Fruit fly (Drosophila melanogaster) whole organism, wandering third instar larva: ENCODE results near the gene CG34269.

Source experiments
- Abd-B ChIP-seq: fragments of >200 bp; optimal IDR thresholded peaks from 2 replicates; lab custom pipeline; 2017; ENCODE audit warnings: missing biosample characterization, missing genetic modification characterization
- CG32264 ChIP-seq: fragments of 200-800 bp; sonication (Bioruptor generic); optimal IDR thresholded peaks from 2 replicates; lab custom pipeline; 2016; ENCODE audit warnings: missing biosample characterization, missing genetic modification characterization
- CG9705 ChIP-seq: fragments of 200-800 bp; sonication (Bioruptor generic); optimal IDR thresholded peaks from 2 replicates; lab custom pipeline; 2018; ENCODE audit warnings: missing biosample characterization, mild to moderate bottlenecking, missing genetic modification characterization
- CrebA ChIP-seq: fragments of 200-800 bp; sonication (Bioruptor generic); optimal IDR thresholded peaks from 2 replicates; lab custom pipeline; 2016; ENCODE audit warnings: missing biosample characterization, mild to moderate bottlenecking, missing genetic modification characterization, borderline replicate concordance
- Dfd ChIP-seq: fragments of >200 bp; optimal IDR thresholded peaks from 2 replicates; lab custom pipeline; 2017; ENCODE audit warnings: missing biosample characterization, missing genetic modification characterization
- Dif ChIP-seq: fragments of 200-275, 200-300 bp; sonication (Bioruptor generic); optimal IDR thresholded peaks from 2 replicates; lab custom pipeline; 2018; ENCODE audit warnings: missing biosample characterization, missing genetic modification characterization; ENCODE audit not compliant: partially characterized antibody
- HLH106 ChIP-seq: fragments of 200-800 bp; optimal IDR thresholded peaks from 3 replicates; lab custom pipeline; 2019; ENCODE audit warnings: missing biosample characterization, mild to moderate bottlenecking, missing genetic modification characterization, moderate library complexity
- Hnf4 ChIP-seq: fragments of 200-800 bp; sonication (Bioruptor generic); optimal IDR thresholded peaks from 2 replicates; lab custom pipeline; 2016; ENCODE audit warnings: missing biosample characterization, mild to moderate bottlenecking, missing genetic modification characterization
- Hr83 ChIP-seq: fragments of 200-300 bp; sonication (Bioruptor generic); optimal IDR thresholded peaks from 2 replicates; lab custom pipeline; 2016; ENCODE audit warnings: missing biosample characterization, mild to moderate bottlenecking, missing genetic modification characterization, moderate library complexity; ENCODE audit not compliant: poor library complexity, severe bottlenecking
- Jra ChIP-seq: sonication (Bioruptor generic); optimal IDR thresholded peaks from 2 replicates; lab custom pipeline; 2016; ENCODE audit warnings: missing biosample characterization, missing genetic modification characterization
- Mio ChIP-seq: sonication (Bioruptor generic); optimal IDR thresholded peaks from 2 replicates; lab custom pipeline; 2016; ENCODE audit warnings: missing biosample characterization, missing genetic modification characterization
- OdsH ChIP-seq: fragments of 200-800 bp; sonication (Bioruptor generic); optimal IDR thresholded peaks from 2 replicates; lab custom pipeline; 2016; ENCODE audit warnings: missing biosample characterization, mild to moderate bottlenecking, missing genetic modification characterization
- Rel ChIP-seq, 2 experiments: fragments of 200-800 bp; sonication (Bioruptor generic) in 1 of 2; optimal IDR thresholded peaks; 2 replicates in 1 of 2; 3 replicates in 1 of 2; lab custom pipeline; 2016 to 2019; ENCODE audit warnings: mild to moderate bottlenecking in 2 of 2, missing biosample characterization in 2 of 2, missing genetic modification characterization in 2 of 2, moderate library complexity in 1 of 2
- Sp1 ChIP-seq: fragments of 200-800 bp; sonication (Bioruptor generic); optimal IDR thresholded peaks from 3 replicates; lab custom pipeline; 2019; ENCODE audit warnings: missing biosample characterization, mild to moderate bottlenecking, missing genetic modification characterization, moderate library complexity
- Vsx2 ChIP-seq: fragments of 200-300, 225-300 bp; sonication (Bioruptor generic); optimal IDR thresholded peaks from 2 replicates; lab custom pipeline; 2018; ENCODE audit warnings: missing biosample characterization, missing genetic modification characterization; ENCODE audit not compliant: partially characterized antibody
- br ChIP-seq: fragments of 200-800 bp; sonication (Bioruptor generic); optimal IDR thresholded peaks from 2 replicates; lab custom pipeline; 2016; ENCODE audit warnings: missing biosample characterization, missing genetic modification characterization
- brk ChIP-seq: fragments of 200-800 bp; sonication (Bioruptor generic); optimal IDR thresholded peaks from 2 replicates; lab custom pipeline; 2016; ENCODE audit warnings: missing biosample characterization, mild to moderate bottlenecking, missing genetic modification characterization
- dmrt93B ChIP-seq: fragments of 200-800 bp; sonication (Bioruptor generic); optimal IDR thresholded peaks from 2 replicates; lab custom pipeline; 2018; ENCODE audit warnings: missing biosample characterization, mild to moderate bottlenecking, missing genetic modification characterization
- dsf ChIP-seq: sonication (Bioruptor generic); optimal IDR thresholded peaks from 2 replicates; lab custom pipeline; 2016; ENCODE audit warnings: missing biosample characterization, missing genetic modification characterization, borderline replicate concordance
- ey ChIP-seq: fragments of 200-800 bp; sonication (Bioruptor generic); optimal IDR thresholded peaks from 2 replicates; lab custom pipeline; 2016; ENCODE audit warnings: missing biosample characterization, missing genetic modification characterization
- foxo ChIP-seq, 2 experiments: fragments of 200-800 bp; sonication (Bioruptor generic); optimal IDR thresholded peaks; 2 replicates in 1 of 2; 3 replicates in 1 of 2; lab custom pipeline; 2016 to 2017; ENCODE audit warnings: missing biosample characterization in 2 of 2, missing genetic modification characterization in 2 of 2
- fru ChIP-seq: fragments of 200-800 bp; sonication (Bioruptor generic); optimal IDR thresholded peaks from 3 replicates; lab custom pipeline; 2016; ENCODE audit warnings: missing biosample characterization, mild to moderate bottlenecking, missing genetic modification characterization
- h ChIP-seq: fragments of 200-800 bp; sonication (Bioruptor generic); optimal IDR thresholded peaks from 3 replicates; lab custom pipeline; 2016; ENCODE audit warnings: missing biosample characterization, mild to moderate bottlenecking, missing genetic modification characterization
- jim ChIP-seq: fragments of 175-275, 200-325 bp; sonication (Bioruptor generic); optimal IDR thresholded peaks from 2 replicates; lab custom pipeline; 2016; ENCODE audit warnings: missing biosample characterization, mild to moderate bottlenecking, missing genetic modification characterization
- psq ChIP-seq: fragments of 200-800 bp; sonication (Bioruptor generic); optimal IDR thresholded peaks from 3 replicates; lab custom pipeline; 2017; ENCODE audit warnings: missing biosample characterization, mild to moderate bottlenecking, missing genetic modification characterization, moderate library complexity
- rgr ChIP-seq: fragments of 200-800 bp; sonication (Bioruptor generic); optimal IDR thresholded peaks from 3 replicates; lab custom pipeline; 2016; ENCODE audit warnings: missing biosample characterization, mild to moderate bottlenecking, missing genetic modification characterization
- sage ChIP-seq: fragments of 200-800 bp; sonication (Bioruptor generic); optimal IDR thresholded peaks from 2 replicates; lab custom pipeline; 2016; ENCODE audit warnings: missing biosample characterization, mild to moderate bottlenecking, missing genetic modification characterization
- sv ChIP-seq: fragments of 200-800 bp; sonication (Bioruptor generic); optimal IDR thresholded peaks from 3 replicates; lab custom pipeline; 2016; ENCODE audit warnings: missing biosample characterization, missing genetic modification characterization
- tai ChIP-seq: sonication (Bioruptor generic); optimal IDR thresholded peaks from 2 replicates; lab custom pipeline; 2016; ENCODE audit warnings: missing biosample characterization, missing genetic modification characterization
- usp ChIP-seq: fragments of >200 bp; optimal IDR thresholded peaks from 2 replicates; lab custom pipeline; 2017; ENCODE audit warnings: missing biosample characterization, missing genetic modification characterization
- woc ChIP-seq: sonication (Bioruptor generic); optimal IDR thresholded peaks from 2 replicates; lab custom pipeline; 2016; ENCODE audit warnings: missing biosample characterization, mild to moderate bottlenecking, missing genetic modification characterization

Gene CG34269

dm6 chr3L:505782-506408 lies 22.2 kb upstream of the CG34269 start (continued):
- peak; percentile 59 for TF ChIP-seq Hnf4 (GFP tag; lab: Kevin White, UChicago)
- no peak for TF ChIP-seq Vsx2
- peak; percentile 1 for TF ChIP-seq sv
- peak; percentile 64 for TF ChIP-seq psq (GFP tag; lab: Kevin White, UChicago)
- TF ChIP-seq Dfd (GFP tag; lab: Kevin White, UChicago): no peak

- peak; percentile 9 for TF ChIP-seq h (GFP tag; lab: Kevin White, UChicago)
- no peak for TF ChIP-seq foxo (GFP tag; optimal IDR thresholded peaks at IDR 0.05; lab: Kevin White, UChicago)
These were observed 20.4 kb upstream of the CG34269 start for dm6 chr3L:507576-508322.

dm6 chr3L:510823-511227 lies 17.3 kb upstream of the CG34269 start:
- no peak for TF ChIP-seq CG9705 (GFP tag; lab: Kevin White, UChicago)
- TF ChIP-seq Hnf4 (GFP tag; lab: Kevin White, UChicago): no peak
- TF ChIP-seq psq (GFP tag; lab: Kevin White, UChicago): peak; percentile 97
- TF ChIP-seq br (GFP tag; lab: Kevin White, UChicago): peak; percentile 22
- no peak for TF ChIP-seq CG32264
- peak; percentile 25 for TF ChIP-seq Vsx2
- TF ChIP-seq fru (GFP tag; lab: Kevin White, UChicago): peak; percentile 29
- no peak for TF ChIP-seq Mio
- no peak for TF ChIP-seq sage (GFP tag; lab: Kevin White, UChicago)
- no peak for TF ChIP-seq Jra
- no peak for TF ChIP-seq dmrt93B
- TF ChIP-seq CrebA: no peak
- no peak for TF ChIP-seq sv

- peak; percentile 77 for TF ChIP-seq HLH106 (tag; lab: Kevin White, UChicago)
- peak; percentile 38 for TF ChIP-seq sage (GFP tag; lab: Kevin White, UChicago)
- TF ChIP-seq Sp1 (GFP tag; lab: Kevin White, UChicago): peak; percentile 71
- peak; percentile 68 for TF ChIP-seq fru (GFP tag; lab: Kevin White, UChicago)
- no peak for TF ChIP-seq jim
- TF ChIP-seq woc (GFP tag; lab: Kevin White, UChicago): peak; percentile 9
- peak; percentile 64 for TF ChIP-seq tai
- TF ChIP-seq dmrt93B: peak; percentile 14
- peak; percentile 68 for TF ChIP-seq Hnf4 (GFP tag; lab: Kevin White, UChicago)
- TF ChIP-seq Dif (GFP tag; lab: Kevin White, UChicago): no peak
- no peak for TF ChIP-seq dsf
- TF ChIP-seq sv: no peak
- TF ChIP-seq h (GFP tag; lab: Kevin White, UChicago): peak; percentile 83
- TF ChIP-seq Jra: peak; percentile 47
- peak; percentile 72 for TF ChIP-seq rgr (GFP tag; lab: Kevin White, UChicago)
- TF ChIP-seq br (GFP tag; lab: Kevin White, UChicago): peak; percentile 47
- no peak for TF ChIP-seq Abd-B (GFP tag; lab: Kevin White, UChicago)
- peak; percentile 63 for TF ChIP-seq ey (GFP tag; lab: Kevin White, UChicago)
- TF ChIP-seq psq (GFP tag; lab: Kevin White, UChicago): peak; percentile 54
- no peak for TF ChIP-seq Hr83 (GFP tag; lab: Kevin White, UChicago)
- TF ChIP-seq Rel (GFP tag; optimal IDR thresholded peaks at IDR 0.05; lab: Kevin White, UChicago): peak; percentile 21
- TF ChIP-seq Rel (tag; optimal IDR thresholded peaks at IDR 0.05; lab: Kevin White, UChicago): peak; percentile 63
- peak; percentile 36 for TF ChIP-seq brk
- no peak for TF ChIP-seq usp (GFP tag; lab: Kevin White, UChicago)
- peak in 1 of 2 experiments; percentile 86 for TF ChIP-seq foxo (GFP tag; optimal IDR thresholded peaks at IDR 0.05; lab: Kevin White, UChicago)
- peak; percentile 6 for TF ChIP-seq CrebA
- TF ChIP-seq OdsH: peak; percentile 74
These were observed 16.4 kb upstream of the CG34269 start for dm6 chr3L:511755-512209.
